Fruit fly (Drosophila melanogaster) Kc167 (cell line): ENCODE data around the gene CG12672.

Source experiments
- h ChIP-seq: fragments of >200 bp; optimal IDR thresholded peaks from 3 replicates; lab custom pipeline; 2018; ENCODE audit warnings: missing external identifiers
- psq ChIP-seq: fragments of >200 bp; optimal IDR thresholded peaks from 2 replicates; lab custom pipeline; 2017; ENCODE audit warnings: missing external identifiers

DNA sequence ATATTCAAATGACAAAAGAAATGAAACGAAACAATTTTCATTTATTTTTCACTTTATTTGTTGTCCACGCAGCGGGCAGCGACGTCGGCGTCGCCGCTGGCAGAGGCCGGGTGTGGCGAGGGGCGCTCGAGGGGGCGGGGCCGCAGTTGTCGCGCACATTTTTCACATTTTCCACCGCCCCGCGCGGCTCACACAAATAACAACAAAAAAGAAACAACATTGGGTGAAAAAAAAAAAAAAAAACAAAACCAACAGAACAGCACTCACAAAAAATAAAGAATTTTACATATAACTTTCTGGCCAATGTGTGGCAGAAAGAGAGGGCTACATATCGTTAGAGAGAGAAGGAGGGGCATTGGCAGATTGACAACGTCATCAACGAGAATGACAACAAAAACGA is 7.2 kb upstream of the CG12672 start:
- TF ChIP-seq h = no peak
- no peak for TF ChIP-seq psq (lab: Kevin White, UChicago)
